Worm (Caenorhabditis elegans): ENCODE data around the gene Y48G9A.6.

- TF ChIP-seq hmg-1.1 (GFP tag; IDR thresholded peaks at IDR 0.05) (no peak), lin-13 (GFP tag; optimal IDR thresholded peaks at IDR 0.05) (no peak), aly-2 (tag; optimal IDR thresholded peaks at IDR 0.05) (no peak), ztf-11 (tag; optimal IDR thresholded peaks at IDR 0.05) (no peak), nhr-77 (tag; optimal IDR thresholded peaks at IDR 0.05) (no peak), set-16 (GFP tag; IDR thresholded peaks at IDR 0.05) (no peak), R02D3.7 (tag; optimal IDR thresholded peaks at IDR 0.05) (no peak), unc-62 (GFP tag; optimal IDR thresholded peaks at IDR 0.05 in 1 of 2) (no peak), unc-62 (tag; optimal IDR thresholded peaks at IDR 0.05) (no peak)
Measured at ce11 chrIII:2098185-2098584, 19.5 kb upstream of the Y48G9A.6 start.
